Fruit fly (Drosophila melanogaster) whole organism, adult: ENCODE results near the gene Ugt303B3.

ENCODE experiments used
- CG11617 ChIP-seq: fragments of 200-800 bp; sonication (Bioruptor generic); optimal IDR thresholded peaks from 2 replicates; lab custom pipeline; 2017; ENCODE audit warnings: mild to moderate bottlenecking, missing biosample characterization, missing genetic modification reagents, missing genetic modification characterization
- CG12768 ChIP-seq: fragments of 200-800 bp; sonication (Bioruptor generic); optimal IDR thresholded peaks from 2 replicates; lab custom pipeline; 2017; ENCODE audit warnings: missing biosample characterization, missing genetic modification characterization, mild to moderate bottlenecking, moderate library complexity, missing genetic modification reagents
- CG14711 ChIP-seq: fragments of 200-800 bp; sonication (Bioruptor generic); optimal IDR thresholded peaks from 2 replicates; lab custom pipeline; 2018; ENCODE audit warnings: missing biosample characterization, mild to moderate bottlenecking, missing genetic modification characterization, moderate library complexity
- CG33017 ChIP-seq: fragments of 200-800 bp; sonication (Bioruptor generic); optimal IDR thresholded peaks from 2 replicates; lab custom pipeline; 2018; ENCODE audit warnings: missing biosample characterization, mild to moderate bottlenecking, missing genetic modification characterization, moderate library complexity
- CG7045 ChIP-seq: fragments of 200-800 bp; sonication (Bioruptor generic); optimal IDR thresholded peaks from 2 replicates; lab custom pipeline; 2017; ENCODE audit warnings: missing biosample characterization, mild to moderate bottlenecking, missing genetic modification characterization
- Clk ChIP-seq: fragments of 200-800 bp; sonication (Bioruptor generic); optimal IDR thresholded peaks from 2 replicates; lab custom pipeline; 2017; ENCODE audit warnings: missing biosample characterization, missing genetic modification characterization
- Hr96 ChIP-seq: fragments of 200-800 bp; sonication (Bioruptor generic); optimal IDR thresholded peaks from 2 replicates; lab custom pipeline; 2016; ENCODE audit warnings: missing biosample characterization, missing genetic modification characterization
- Mnt ChIP-seq: fragments of 200-800 bp; sonication (Bioruptor generic); optimal IDR thresholded peaks from 2 replicates; lab custom pipeline; 2016; ENCODE audit warnings: missing biosample characterization, mild to moderate bottlenecking, missing genetic modification characterization
- bab1 ChIP-seq: fragments of 200-800 bp; sonication (Bioruptor generic); optimal IDR thresholded peaks from 3 replicates; lab custom pipeline; 2019; ENCODE audit warnings: missing biosample characterization, mild to moderate bottlenecking, missing genetic modification characterization, moderate library complexity
- cic ChIP-seq: fragments of 200-800 bp; sonication (Bioruptor generic); optimal IDR thresholded peaks from 2 replicates; lab custom pipeline; 2017; ENCODE audit warnings: missing biosample characterization, mild to moderate bottlenecking, missing genetic modification characterization, moderate library complexity
- kay ChIP-seq: fragments of 200-800 bp; sonication (Bioruptor generic); peaks from one replicate; lab custom pipeline; 2016; ENCODE audit warnings: missing biosample characterization, missing genetic modification characterization, borderline replicate concordance
- pad ChIP-seq: fragments of 200-800 bp; sonication (Bioruptor generic); optimal IDR thresholded peaks from 3 replicates; lab custom pipeline; 2017; ENCODE audit warnings: missing biosample characterization, missing genetic modification characterization, mild to moderate bottlenecking, moderate library complexity, missing genetic modification reagents
- tj ChIP-seq: fragments of 200-800 bp; sonication (Bioruptor generic); optimal IDR thresholded peaks from 3 replicates; lab custom pipeline; 2017; ENCODE audit warnings: missing biosample characterization, mild to moderate bottlenecking, missing genetic modification characterization, moderate library complexity

- TF ChIP-seq kay (GFP tag; lab: Kevin White, UChicago) (no peak), cic (GFP tag; lab: Kevin White, UChicago) (no peak), CG33017 (tag; lab: Kevin White, UChicago) (no peak), CG7045 (GFP tag; lab: Kevin White, UChicago) (no peak), CG14711 (tag; lab: Kevin White, UChicago) (no peak), tj (GFP tag; lab: Kevin White, UChicago) (no peak), CG12768 (GFP tag; lab: Kevin White, UChicago) (no peak), Clk (GFP tag; lab: Kevin White, UChicago) (no peak), pad (no peak), Hr96 (GFP tag; lab: Kevin White, UChicago) (no peak), bab1 (GFP tag; lab: Kevin White, UChicago) (no peak), Mnt (no peak), CG11617 (GFP tag; lab: Kevin White, UChicago) (no peak)
Observed at dm6 chr3R:23511356-23511755, 23.2 kb downstream of the Ugt303B3 start.
